Fruit fly (Drosophila melanogaster): Measurements from ENCODE around the gene Ddx56.

The Ddx56 gene

DNA sequence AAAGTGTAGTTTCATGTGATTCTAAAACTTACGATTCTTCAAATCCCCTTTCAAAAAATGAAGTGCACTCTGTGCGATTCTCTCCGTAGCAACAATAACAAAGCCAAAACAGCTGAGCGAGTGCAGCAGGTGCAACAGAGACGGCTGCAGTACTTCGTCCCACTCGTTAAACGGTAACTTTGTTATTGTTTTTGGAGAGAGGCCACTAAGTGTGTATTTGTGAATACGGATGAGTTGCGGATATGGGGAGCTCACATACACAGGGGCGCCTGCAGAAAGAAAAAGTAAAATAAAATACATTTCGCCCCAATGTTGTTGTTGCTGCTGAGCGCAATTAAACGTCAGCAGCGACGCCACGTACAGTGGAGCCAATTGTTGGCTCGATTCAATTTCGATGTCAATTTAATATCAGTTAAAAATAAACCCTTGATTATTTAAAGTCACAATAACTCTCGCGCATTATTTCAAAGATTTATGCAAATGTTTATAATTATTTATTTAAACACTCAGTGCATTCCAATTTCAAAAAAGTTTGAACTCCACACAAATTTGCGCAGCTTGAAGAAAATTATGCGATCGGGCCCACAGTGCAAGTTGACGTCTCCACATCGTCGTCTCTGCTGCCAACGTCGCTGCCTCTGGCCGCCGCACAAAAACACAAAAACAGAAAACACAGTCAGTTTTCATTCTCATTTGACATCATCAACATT, 20.2 kb downstream of the Ddx56 start (continued):
- TF ChIP-seq CG7271 (tag; optimal IDR thresholded peaks at IDR 0.05) (peak; percentile 75), CG17612 (GFP tag; IDR thresholded peaks at IDR 0.05) (peak; percentile 90), CG13123 (GFP tag; optimal IDR thresholded peaks at IDR 0.05) (peak; percentile 89), Doc3 (GFP tag; IDR thresholded peaks at IDR 0.05; ENCODE audit: partially characterized antibody) (no peak), CG4424 (GFP tag; optimal IDR thresholded peaks at IDR 0.05) (peak; percentile 98), CG13624 (GFP tag; optimal IDR thresholded peaks at IDR 0.05) (peak; percentile 96), CG5245 (GFP tag; optimal IDR thresholded peaks at IDR 0.05) (peak; percentile 94), pita (GFP tag; optimal IDR thresholded peaks at IDR 0.05) (no peak), crc (GFP tag; optimal IDR thresholded peaks at IDR 0.05) (peak; percentile 92), BEAF-32 (GFP tag; optimal IDR thresholded peaks at IDR 0.05) (peak; percentile 26), insv (GFP tag; optimal IDR thresholded peaks at IDR 0.05) (peak; percentile 39 to 83), Pdp1 (GFP tag; optimal IDR thresholded peaks at IDR 0.05) (peak; percentile 93 to 98), zfh2 (GFP tag; optimal IDR thresholded peaks at IDR 0.05) (peak; percentile 97), CG30020 (tag; optimal IDR thresholded peaks at IDR 0.05) (peak; percentile 81), Trl (optimal IDR thresholded peaks at IDR 0.05) (peak in 1 of 2 experiments; percentile 9), Trl (GFP tag; optimal IDR thresholded peaks at IDR 0.05) (peak; percentile 94), cato (GFP tag; optimal IDR thresholded peaks at IDR 0.05; ENCODE audit: borderline replicate concordance) (peak; percentile 97), CG11093 (GFP tag; IDR thresholded peaks at IDR 0.05) (peak; percentile 96), CG31224 (GFP tag; IDR thresholded peaks at IDR 0.05) (peak; percentile 92), CrebB (tag; optimal IDR thresholded peaks at IDR 0.05) (peak; percentile 97), Dp (GFP tag; optimal IDR thresholded peaks at IDR 0.05) (peak; percentile 32), slbo (GFP tag; IDR thresholded peaks at IDR 0.05) (peak; percentile 97), CG13775 (GFP tag; optimal IDR thresholded peaks at IDR 0.05) (peak; percentile 98), CG3407 (GFP tag; optimal IDR thresholded peaks at IDR 0.05) (peak; percentile 95), nerfin-1 (tag; optimal IDR thresholded peaks at IDR 0.05) (peak; percentile 97), NC2β (GFP tag; optimal IDR thresholded peaks at IDR 0.05) (peak; percentile 93), Nf-YC (tag; optimal IDR thresholded peaks at IDR 0.05) (peak; percentile 93), sc (optimal IDR thresholded peaks at IDR 0.05) (no peak), sc (GFP tag; optimal IDR thresholded peaks at IDR 0.05) (peak; percentile 95), CG1832 (GFP tag; optimal IDR thresholded peaks at IDR 0.05) (no peak), slou (GFP tag; optimal IDR thresholded peaks at IDR 0.05) (peak; percentile 95), Kr (GFP tag; optimal IDR thresholded peaks at IDR 0.05) (no peak), Sox100B (GFP tag; optimal IDR thresholded peaks at IDR 0.05) (peak; percentile 99), CG6683 (GFP tag; optimal IDR thresholded peaks at IDR 0.05) (peak; percentile 96), ac (GFP tag; optimal IDR thresholded peaks at IDR 0.05) (peak; percentile 91), CG10565 (GFP tag; optimal IDR thresholded peaks at IDR 0.05) (peak; percentile 63), CG4820 (GFP tag; optimal IDR thresholded peaks at IDR 0.05) (peak; percentile 96), Poxn (GFP tag; IDR thresholded peaks at IDR 0.05) (peak; percentile 82), CG4730 (GFP tag; IDR thresholded peaks at IDR 0.05) (peak; percentile 93), her (GFP tag; optimal IDR thresholded peaks at IDR 0.05) (peak; percentile 91), Rfx (GFP tag; IDR thresholded peaks at IDR 0.05) (peak; percentile 98), tup (GFP tag; optimal IDR thresholded peaks at IDR 0.05) (peak; percentile 83), CG14050 (GFP tag; IDR thresholded peaks at IDR 0.05) (peak; percentile 94), Dbx (GFP tag; IDR thresholded peaks at IDR 0.05) (peak; percentile 97), ro (GFP tag; IDR thresholded peaks at IDR 0.05) (peak; percentile 80), CG2875 (GFP tag; optimal IDR thresholded peaks at IDR 0.05) (peak; percentile 96), CG10543 (GFP tag; optimal IDR thresholded peaks at IDR 0.05) (peak; percentile 99), CG11723 (GFP tag; optimal IDR thresholded peaks at IDR 0.05) (peak; percentile 98), C15 (GFP tag; IDR thresholded peaks at IDR 0.05) (peak; percentile 89), gt (GFP tag; IDR thresholded peaks at IDR 0.05) (peak; percentile 92)
